Fruit fly (Drosophila melanogaster): ENCODE results near the gene CG43814.

The CG43814 gene

dm6 chr2L:18822805-18823204 lies 17.7 kb upstream of the CG43814 start:
- TF ChIP-seq Clk (GFP tag; optimal IDR thresholded peaks at IDR 0.05) (no peak), tj (GFP tag; optimal IDR thresholded peaks at IDR 0.05) (no peak), CG14711 (tag; optimal IDR thresholded peaks at IDR 0.05) (no peak), ovo (GFP tag; optimal IDR thresholded peaks at IDR 0.05) (no peak), CG7045 (GFP tag; optimal IDR thresholded peaks at IDR 0.05) (no peak), kay (GFP tag; ENCODE audit: borderline replicate concordance) (no peak), cic (GFP tag; optimal IDR thresholded peaks at IDR 0.05) (no peak), CG5204 (GFP tag; optimal IDR thresholded peaks at IDR 0.05) (no peak), Crg-1 (GFP tag; optimal IDR thresholded peaks at IDR 0.05) (no peak), CG1620 (GFP tag; optimal IDR thresholded peaks at IDR 0.05) (no peak), CG12768 (GFP tag; optimal IDR thresholded peaks at IDR 0.05) (no peak)

dm6 chr2L:18819044-18819443 lies 13.9 kb upstream of the CG43814 start, which contains the start of gene Ugt36F1:
Gene Ugt36F1 (plus strand): TSS chr2L:18819344.
- TF ChIP-seq Crg-1 (GFP tag; optimal IDR thresholded peaks at IDR 0.05) = no peak
- TF ChIP-seq Hr96 (GFP tag; optimal IDR thresholded peaks at IDR 0.05) = no peak
- TF ChIP-seq cnc (optimal IDR thresholded peaks at IDR 0.05) = no peak
- TF ChIP-seq pad (GFP tag; optimal IDR thresholded peaks at IDR 0.05) = no peak
- TF ChIP-seq Mnt (GFP tag; optimal IDR thresholded peaks at IDR 0.05) = no peak
- no peak for TF ChIP-seq CG7045 (GFP tag; optimal IDR thresholded peaks at IDR 0.05)
- TF ChIP-seq CG7101 (tag; optimal IDR thresholded peaks at IDR 0.05) = no peak
- no peak for TF ChIP-seq ovo (GFP tag; optimal IDR thresholded peaks at IDR 0.05)
- no peak for TF ChIP-seq bab1 (GFP tag; optimal IDR thresholded peaks at IDR 0.05)
- no peak for TF ChIP-seq toe (GFP tag; optimal IDR thresholded peaks at IDR 0.05)
- TF ChIP-seq CG12768 (GFP tag; optimal IDR thresholded peaks at IDR 0.05) = no peak
- TF ChIP-seq tj (GFP tag; optimal IDR thresholded peaks at IDR 0.05) = no peak
- no peak for TF ChIP-seq CG5204 (GFP tag; optimal IDR thresholded peaks at IDR 0.05)
- TF ChIP-seq cic (GFP tag; optimal IDR thresholded peaks at IDR 0.05) = no peak

dm6 chr2L:18818397-18818796 lies 13.2 kb upstream of the CG43814 start:
- no peak for TF ChIP-seq tj (GFP tag; optimal IDR thresholded peaks at IDR 0.05)
- TF ChIP-seq cic (GFP tag; optimal IDR thresholded peaks at IDR 0.05) = no peak
- no peak for TF ChIP-seq Clk (GFP tag; optimal IDR thresholded peaks at IDR 0.05)
- no peak for TF ChIP-seq CG33017 (tag; optimal IDR thresholded peaks at IDR 0.05)
- TF ChIP-seq Hr96 (GFP tag; optimal IDR thresholded peaks at IDR 0.05) = no peak
- no peak for TF ChIP-seq CG1620 (GFP tag; optimal IDR thresholded peaks at IDR 0.05)
- TF ChIP-seq Crg-1 (GFP tag; optimal IDR thresholded peaks at IDR 0.05) = no peak

dm6 chr2L:18815194-18815593 lies 10.0 kb upstream of the CG43814 start:
- TF ChIP-seq Crg-1 (GFP tag; optimal IDR thresholded peaks at IDR 0.05) = no peak

- TF ChIP-seq CG1620 (GFP tag; optimal IDR thresholded peaks at IDR 0.05) (no peak), CG7101 (tag; optimal IDR thresholded peaks at IDR 0.05) (no peak), Crg-1 (GFP tag; optimal IDR thresholded peaks at IDR 0.05) (no peak), bab1 (GFP tag; optimal IDR thresholded peaks at IDR 0.05) (no peak), ovo (GFP tag; optimal IDR thresholded peaks at IDR 0.05) (no peak), CG11617 (GFP tag; optimal IDR thresholded peaks at IDR 0.05) (no peak), CG12768 (GFP tag; optimal IDR thresholded peaks at IDR 0.05) (no peak), tj (GFP tag; optimal IDR thresholded peaks at IDR 0.05) (no peak), cnc (optimal IDR thresholded peaks at IDR 0.05) (no peak), Mnt (GFP tag; optimal IDR thresholded peaks at IDR 0.05) (no peak), Hr96 (GFP tag; optimal IDR thresholded peaks at IDR 0.05) (no peak), CG33017 (tag; optimal IDR thresholded peaks at IDR 0.05) (no peak), kay (GFP tag; ENCODE audit: borderline replicate concordance) (no peak)
Observed at dm6 chr2L:18812755-18813154, 7.6 kb upstream of the CG43814 start.

DNA sequence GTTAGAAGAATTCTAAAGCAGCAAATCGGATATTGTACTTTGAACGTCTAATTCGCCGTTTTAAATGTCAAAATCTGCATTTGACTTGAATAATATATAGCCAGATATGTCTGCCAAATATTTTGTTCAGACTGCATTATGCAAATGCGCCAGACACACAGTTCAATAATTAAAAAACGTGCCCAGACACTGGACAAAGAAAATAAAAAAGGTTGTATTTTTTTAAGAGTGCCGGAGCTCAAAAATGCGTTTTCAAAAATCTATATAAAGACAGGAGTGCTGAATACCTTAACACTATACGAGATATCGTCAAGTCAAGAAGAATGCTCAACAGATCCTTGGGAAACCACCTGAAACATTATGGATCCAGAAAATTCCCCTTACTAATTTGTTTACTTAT lies 7.2 kb upstream of the CG43814 start, which contains the start of the genes CG17325 and CG42305:
CG17325 (plus strand) TSS at position 301 of the 400 bp plus-strand sequence.
CG42305 (plus strand) TSS at position 301 of the 400 bp plus-strand sequence.
- TF ChIP-seq kay (GFP tag; ENCODE audit: borderline replicate concordance) (no peak), cic (GFP tag; optimal IDR thresholded peaks at IDR 0.05) (no peak), CG1620 (GFP tag; optimal IDR thresholded peaks at IDR 0.05) (no peak), CG7045 (GFP tag; optimal IDR thresholded peaks at IDR 0.05) (no peak), CG12768 (GFP tag; optimal IDR thresholded peaks at IDR 0.05) (no peak)

- TF ChIP-seq pad (GFP tag; optimal IDR thresholded peaks at IDR 0.05) (no peak), CG5204 (GFP tag; optimal IDR thresholded peaks at IDR 0.05) (no peak)
Observed at dm6 chr2L:18810960-18811642, 6.0 kb upstream of the CG43814 start, which contains the start of the genes CG10570 and CG42502. Gene CG10570 (minus strand): TSS chr2L:18811252. Gene CG42502 (minus strand): TSS chr2L:18811252.

DNA sequence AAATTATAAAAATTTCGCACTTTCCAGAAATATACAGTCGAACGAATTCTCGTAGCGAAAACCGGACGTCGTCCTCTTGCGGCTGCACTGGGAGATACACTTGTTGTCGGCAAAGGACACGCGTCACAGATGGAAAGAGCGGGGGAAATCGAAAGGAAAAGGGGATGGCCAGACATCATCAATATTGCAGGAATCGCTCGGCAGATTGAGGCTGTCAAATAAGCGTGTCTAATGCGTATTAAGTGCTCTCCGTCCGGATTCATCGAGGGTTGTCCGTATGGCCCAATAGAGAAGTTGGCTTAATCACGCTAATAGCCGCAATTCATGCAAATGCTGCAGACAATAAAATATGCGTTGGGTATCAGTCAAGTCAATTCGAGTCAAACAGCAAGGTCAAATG lies 4.3 kb upstream of the CG43814 start:
- TF ChIP-seq toe (GFP tag; optimal IDR thresholded peaks at IDR 0.05) (no peak), CG14711 (tag; optimal IDR thresholded peaks at IDR 0.05) (no peak), pad (GFP tag; optimal IDR thresholded peaks at IDR 0.05) (no peak), Hr96 (GFP tag; optimal IDR thresholded peaks at IDR 0.05) (no peak), CG5204 (GFP tag; optimal IDR thresholded peaks at IDR 0.05) (no peak), CG11617 (GFP tag; optimal IDR thresholded peaks at IDR 0.05) (no peak), bab1 (GFP tag; optimal IDR thresholded peaks at IDR 0.05) (no peak), Clk (GFP tag; optimal IDR thresholded peaks at IDR 0.05) (no peak), tj (GFP tag; optimal IDR thresholded peaks at IDR 0.05) (no peak), CG33017 (tag; optimal IDR thresholded peaks at IDR 0.05) (no peak), CG12768 (GFP tag; optimal IDR thresholded peaks at IDR 0.05) (no peak), Mnt (GFP tag; optimal IDR thresholded peaks at IDR 0.05) (no peak), ovo (GFP tag; optimal IDR thresholded peaks at IDR 0.05) (no peak), cic (GFP tag; optimal IDR thresholded peaks at IDR 0.05) (no peak), CG7045 (GFP tag; optimal IDR thresholded peaks at IDR 0.05) (no peak), cnc (optimal IDR thresholded peaks at IDR 0.05) (no peak), CG1620 (GFP tag; optimal IDR thresholded peaks at IDR 0.05) (no peak)

Data from whole organism, adult.